Worm (Caenorhabditis elegans): ENCODE data around the gene abu-8.

DNA sequence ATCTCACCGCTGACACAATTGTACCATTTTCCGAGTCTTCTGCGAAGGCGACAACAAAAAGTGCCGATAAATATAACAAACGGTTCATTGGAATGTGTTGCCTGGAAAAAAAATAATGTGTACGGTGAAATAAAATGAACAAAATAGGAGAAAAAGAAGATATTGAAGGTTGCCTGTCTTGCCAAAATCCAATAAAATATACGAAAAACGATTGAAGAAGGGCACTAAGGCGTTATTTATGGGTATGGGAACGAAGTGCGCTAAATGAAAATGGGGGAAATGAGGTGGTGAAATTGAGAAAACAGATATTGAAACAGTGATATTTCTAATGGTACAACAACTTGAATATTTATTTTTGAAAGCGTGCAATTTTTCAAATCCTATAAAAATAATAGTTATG is 3.8 kb upstream of the abu-8 start, which contains the start of gene Y47A7.2:
- TF ChIP-seq nhr-77 (tag; optimal IDR thresholded peaks at IDR 0.05) (no peak), aly-2 (tag; optimal IDR thresholded peaks at IDR 0.05) (no peak), lin-39 (tag; optimal IDR thresholded peaks at IDR 0.05) (no peak), tbx-2 (tag; optimal IDR thresholded peaks at IDR 0.05) (no peak), ZK546.5 (tag; optimal IDR thresholded peaks at IDR 0.05) (no peak), hmg-11 (tag; optimal IDR thresholded peaks at IDR 0.05) (no peak), ztf-4 (tag; optimal IDR thresholded peaks at IDR 0.05) (no peak)

Data from whole organism, L3 larva.